Fruit fly (Drosophila melanogaster): ENCODE data around the gene CG46468.

The CG46468 gene

DNA sequence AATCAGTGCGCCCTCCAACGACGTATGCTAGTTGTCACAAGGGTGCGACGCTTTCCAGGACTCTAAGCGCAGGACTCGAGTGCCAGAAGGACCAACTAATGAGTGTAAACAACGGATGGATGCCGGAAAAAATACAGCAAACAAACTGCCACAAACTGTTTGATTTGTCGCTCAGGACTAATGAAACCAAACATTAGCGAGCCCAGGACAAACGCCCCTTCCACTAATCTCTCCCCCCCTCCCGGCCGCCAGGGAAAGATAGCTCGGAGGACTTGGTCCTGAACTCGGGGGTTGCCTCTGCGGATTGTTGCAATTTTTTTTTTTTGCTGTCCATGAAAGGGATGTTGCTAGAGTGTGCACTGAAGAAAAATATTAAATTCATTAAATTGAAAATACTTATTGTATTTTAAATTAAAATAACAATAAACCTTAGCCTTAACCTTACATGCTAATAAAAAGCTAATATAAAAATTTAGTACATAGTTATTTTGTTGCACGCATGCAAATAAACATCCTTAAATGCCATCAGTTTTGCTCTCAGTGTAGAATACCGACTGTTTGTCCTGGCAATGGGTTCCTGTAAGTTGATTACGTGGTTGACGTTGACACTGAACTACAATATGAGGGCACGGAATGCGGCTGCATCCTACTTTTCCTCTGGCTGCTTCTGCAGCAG lies 29.5 kb upstream of the CG46468 start (continued):
- no peak for TF ChIP-seq Myb (GFP tag; optimal IDR thresholded peaks at IDR 0.05)
- no peak for TF ChIP-seq Med (GFP tag)
- no peak for TF ChIP-seq Ets65A (GFP tag)
- no peak for TF ChIP-seq CG12236 (GFP tag; optimal IDR thresholded peaks at IDR 0.05)
- TF ChIP-seq CG14014 (GFP tag; IDR thresholded peaks at IDR 0.05) = 0 out of 2 replicates have a peak, but pooled peaks have one; percentile 22
- no peak for TF ChIP-seq bcd (GFP tag; optimal IDR thresholded peaks at IDR 0.05)
- TF ChIP-seq tna (GFP tag; IDR thresholded peaks at IDR 0.05; ENCODE audit: partially characterized antibody) = no peak
- no peak for TF ChIP-seq Stat92E (GFP tag; optimal IDR thresholded peaks at IDR 0.05)
- no peak for TF ChIP-seq Optix (GFP tag; IDR thresholded peaks at IDR 0.05)
- no peak for TF ChIP-seq CG17568 (GFP tag; optimal IDR thresholded peaks at IDR 0.05)
- TF ChIP-seq lbe (GFP tag; optimal IDR thresholded peaks at IDR 0.05) = no peak
- TF ChIP-seq Sox102F (GFP tag; optimal IDR thresholded peaks at IDR 0.05) = peak; percentile 41
- TF ChIP-seq scrt (GFP tag; optimal IDR thresholded peaks at IDR 0.05) = no peak
- no peak for TF ChIP-seq jumu (GFP tag; optimal IDR thresholded peaks at IDR 0.05)
- no peak for TF ChIP-seq CG2120 (GFP tag; optimal IDR thresholded peaks at IDR 0.05)
- peak; percentile 43; the same call in 1 of the 2 replicates for TF ChIP-seq CG8765 (GFP tag; IDR thresholded peaks at IDR 0.05)
- no peak for TF ChIP-seq stwl (tag; optimal IDR thresholded peaks at IDR 0.05)
- TF ChIP-seq Mrtf (GFP tag; IDR thresholded peaks at IDR 0.05) = no peak
- no peak for TF ChIP-seq Gsc (GFP tag; IDR thresholded peaks at IDR 0.05)
- no peak for TF ChIP-seq Elba2 (GFP tag; optimal IDR thresholded peaks at IDR 0.05)
- TF ChIP-seq CG2129 (GFP tag; IDR thresholded peaks at IDR 0.05; ENCODE audit: partially characterized antibody) = no peak
- no peak for TF ChIP-seq unc-4 (GFP tag; IDR thresholded peaks at IDR 0.05; ENCODE audit: partially characterized antibody)
- TF ChIP-seq lab (GFP tag; optimal IDR thresholded peaks at IDR 0.05) = peak; percentile 9
- no peak for TF ChIP-seq CG7928 (GFP tag; optimal IDR thresholded peaks at IDR 0.05)
- TF ChIP-seq CoRest (tag; optimal IDR thresholded peaks at IDR 0.05) = peak; percentile 31
- no peak for TF ChIP-seq disco-r (GFP tag; optimal IDR thresholded peaks at IDR 0.05)
- TF ChIP-seq eve (GFP tag; optimal IDR thresholded peaks at IDR 0.05) = peak in 1 of 2 experiments; percentile 47
- no peak for TF ChIP-seq CG2116 (GFP tag; optimal IDR thresholded peaks at IDR 0.05)
- TF ChIP-seq CG12942 (GFP tag; optimal IDR thresholded peaks at IDR 0.05) = no peak
- peak; percentile 25; the same call in 1 of the 2 replicates for TF ChIP-seq peb (GFP tag; IDR thresholded peaks at IDR 0.05)
- peak; percentile 84 for TF ChIP-seq Xrp1 (GFP tag; IDR thresholded peaks at IDR 0.05)
- peak; percentile 83 for TF ChIP-seq CG18262 (tag; optimal IDR thresholded peaks at IDR 0.05)
- no peak for TF ChIP-seq CG4617 (GFP tag; optimal IDR thresholded peaks at IDR 0.05; ENCODE audit: borderline replicate concordance)
- no peak for TF ChIP-seq CG12744 (GFP tag; optimal IDR thresholded peaks at IDR 0.05)
- no peak for TF ChIP-seq CG34224 (GFP tag; IDR thresholded peaks at IDR 0.05; ENCODE audit: partially characterized antibody)
- peak; percentile 1 for TF ChIP-seq CG12219 (GFP tag; optimal IDR thresholded peaks at IDR 0.05)
- no peak for TF ChIP-seq Hmx (GFP tag; optimal IDR thresholded peaks at IDR 0.05)
- TF ChIP-seq z (GFP tag; IDR thresholded peaks at IDR 0.05) = no peak
- TF ChIP-seq CG7839 (tag; optimal IDR thresholded peaks at IDR 0.05) = peak; percentile 61
- TF ChIP-seq CG31441 (GFP tag; IDR thresholded peaks at IDR 0.05) = peak; percentile 68; the same call in 1 of the 2 replicates
- no peak for TF ChIP-seq Nf-YA (GFP tag; IDR thresholded peaks at IDR 0.05)
- TF ChIP-seq E2f2 (GFP tag; IDR thresholded peaks at IDR 0.05) = peak; percentile 29; the same call in 1 of the 2 replicates
- no peak for TF ChIP-seq Opbp (GFP tag; IDR thresholded peaks at IDR 0.05; ENCODE audit: partially characterized antibody)
- TF ChIP-seq Max (GFP tag; optimal IDR thresholded peaks at IDR 0.05) = no peak
- no peak for TF ChIP-seq CG8478 (optimal IDR thresholded peaks at IDR 0.05)
- TF ChIP-seq CG13424 (tag; optimal IDR thresholded peaks at IDR 0.05) = peak; percentile 18
- TF ChIP-seq CG14667 (GFP tag; IDR thresholded peaks at IDR 0.05) = 0 out of 2 replicates have a peak, but pooled peaks have one; percentile 13
- TF ChIP-seq inv (GFP tag; IDR thresholded peaks at IDR 0.05; ENCODE audit: partially characterized antibody) = no peak
- TF ChIP-seq H2.0 (GFP tag; IDR thresholded peaks at IDR 0.05) = 0 out of 2 replicates have a peak, but pooled peaks have one; percentile 14
- no peak for TF ChIP-seq fru (optimal IDR thresholded peaks at IDR 0.05)
